Worm (Caenorhabditis elegans) whole organism, L1 larva: ENCODE data around the gene rps-25.

Source experiments
- F16B12.6 ChIP-seq: fragments of 150-350 bp; optimal IDR thresholded peaks from 2 replicates; lab custom pipeline; 2014; ENCODE audit warnings: missing biosample characterization, missing genetic modification characterization
- alr-1 ChIP-seq: fragments of 200-800 bp; sonication (Bioruptor generic); optimal IDR thresholded peaks from 2 replicates; lab custom pipeline; 2018; ENCODE audit warnings: borderline replicate concordance, mild to moderate bottlenecking, missing genetic modification characterization, missing compliant biosample characterization
- aly-2 ChIP-seq: fragments of 150-350 bp; optimal IDR thresholded peaks from 2 replicates; lab custom pipeline; 2014; ENCODE audit warnings: missing biosample characterization, missing genetic modification characterization
- ama-1 ChIP-seq: fragments of 150-350 bp; optimal IDR thresholded peaks from 2 replicates; lab custom pipeline; 2014
- ceh-82 ChIP-seq, 3 experiments: fragments of 150-350 bp in 1 of 3; sonication (generic microtip) in 2 of 3; optimal IDR thresholded peaks; 2 replicates each; lab custom pipeline; 2014 to 2017; ENCODE audit warnings: missing biosample characterization in 3 of 3, missing genetic modification characterization in 3 of 3
- dsc-1 ChIP-seq: sonication (generic microtip); optimal IDR thresholded peaks from 2 replicates; lab custom pipeline; 2016; ENCODE audit warnings: mild to moderate bottlenecking, missing genetic modification characterization, missing compliant biosample characterization
- efl-1 ChIP-seq, 4 experiments: fragments of 150-350 bp; optimal IDR thresholded peaks in 3 of 4; peaks in 1 of 4; 1 replicate in 1 of 4; 2 replicates in 3 of 4; lab custom pipeline; 2014; ENCODE audit warnings: missing biosample characterization in 2 of 4, missing genetic modification characterization in 2 of 4, missing genetic modification reagents in 2 of 4
- elt-2 ChIP-seq: sonication (generic microtip); optimal IDR thresholded peaks from 2 replicates; lab custom pipeline; 2016; ENCODE audit warnings: missing genetic modification characterization, mild to moderate bottlenecking, inconsistent platforms, missing compliant biosample characterization, missing genetic modification reagents
- elt-3 ChIP-seq, 6 experiments: fragments of 150-350 bp in 1 of 6; sonication (generic microtip); optimal IDR thresholded peaks; 2 replicates each; lab custom pipeline; 2017 to 2018; ENCODE audit warnings: missing biosample characterization in 6 of 6, missing genetic modification characterization in 6 of 6, inconsistent platforms in 1 of 6
- fkh-8 ChIP-seq: sonication (generic microtip); optimal IDR thresholded peaks from 2 replicates; lab custom pipeline; 2016; ENCODE audit warnings: mild to moderate bottlenecking, missing genetic modification characterization, missing compliant biosample characterization
- fos-1 ChIP-seq: fragments of 150-350 bp; optimal IDR thresholded peaks from 2 replicates; lab custom pipeline; 2014; ENCODE audit warnings: missing biosample characterization, missing genetic modification characterization
- hlh-17 ChIP-seq: fragments of 200-800 bp; sonication (Bioruptor generic); optimal IDR thresholded peaks from 2 replicates; lab custom pipeline; 2018; ENCODE audit warnings: missing genetic modification characterization, mild to moderate bottlenecking, missing compliant biosample characterization, moderate library complexity, borderline replicate concordance
- jun-1 ChIP-seq: fragments of 150-350 bp; optimal IDR thresholded peaks from 2 replicates; lab custom pipeline; 2014; ENCODE audit warnings: missing biosample characterization, missing genetic modification reagents, missing genetic modification characterization
- lin-14 ChIP-seq: fragments of 200-800 bp; sonication (Bioruptor generic); optimal IDR thresholded peaks from 2 replicates; lab custom pipeline; 2018; ENCODE audit warnings: mild to moderate bottlenecking, missing genetic modification characterization, moderate library complexity, missing compliant biosample characterization
- lin-15B ChIP-seq: fragments of 150-350 bp; sonication (generic microtip); optimal IDR thresholded peaks from 3 replicates; lab custom pipeline; 2014; ENCODE audit warnings: missing biosample characterization, missing genetic modification characterization
- lin-35 ChIP-seq, 2 experiments: fragments of 150-350 bp; optimal IDR thresholded peaks; 2 replicates each; lab custom pipeline; 2014; ENCODE audit warnings: missing biosample characterization in 2 of 2, missing genetic modification characterization in 2 of 2, missing genetic modification reagents in 2 of 2
- lsy-2 ChIP-seq, 2 experiments: fragments of 150-350 bp; optimal IDR thresholded peaks; 2 replicates each; lab custom pipeline; 2014; ENCODE audit warnings: missing biosample characterization in 2 of 2, missing genetic modification characterization in 2 of 2
- nhr-47 ChIP-seq: sonication (generic microtip); optimal IDR thresholded peaks from 2 replicates; lab custom pipeline; 2016; ENCODE audit warnings: mild to moderate bottlenecking, missing genetic modification characterization, moderate library complexity, missing compliant biosample characterization
- nhr-71 ChIP-seq: sonication (generic microtip); optimal IDR thresholded peaks from 2 replicates; lab custom pipeline; 2016; ENCODE audit warnings: mild to moderate bottlenecking, missing genetic modification characterization, moderate library complexity, missing compliant biosample characterization
- nhr-77 ChIP-seq: fragments of 150-350 bp; optimal IDR thresholded peaks from 2 replicates; lab custom pipeline; 2014; ENCODE audit warnings: missing biosample characterization, missing genetic modification characterization
- nhr-84 ChIP-seq: sonication (generic microtip); optimal IDR thresholded peaks from 2 replicates; lab custom pipeline; 2017; ENCODE audit warnings: missing biosample characterization, missing genetic modification characterization
- nhr-90 ChIP-seq: sonication (generic microtip); optimal IDR thresholded peaks from 2 replicates; lab custom pipeline; 2016; ENCODE audit warnings: mild to moderate bottlenecking, missing genetic modification characterization, missing compliant biosample characterization; ENCODE audit not compliant: poor library complexity
- pag-3 ChIP-seq: sonication (generic microtip); optimal IDR thresholded peaks from 2 replicates; lab custom pipeline; 2017; ENCODE audit warnings: missing genetic modification characterization, mild to moderate bottlenecking, missing compliant biosample characterization, antibody characterized with exemption, borderline replicate concordance; ENCODE audit not compliant: insufficient read depth
- snpc-4 ChIP-seq: fragments of 150-350 bp; optimal IDR thresholded peaks from 2 replicates; lab custom pipeline; 2014; ENCODE audit warnings: missing biosample characterization, missing genetic modification characterization
- snu-23 ChIP-seq: sonication (generic microtip); optimal IDR thresholded peaks from 2 replicates; lab custom pipeline; 2016; ENCODE audit warnings: missing genetic modification characterization, missing compliant biosample characterization
- swsn-7 ChIP-seq: sonication (generic microtip); optimal IDR thresholded peaks from 2 replicates; lab custom pipeline; 2016; ENCODE audit warnings: missing genetic modification characterization, missing compliant biosample characterization
- tbx-2 ChIP-seq: sonication (generic microtip); optimal IDR thresholded peaks from 2 replicates; lab custom pipeline; 2016; ENCODE audit warnings: missing genetic modification characterization, missing compliant biosample characterization
- unc-130 ChIP-seq: fragments of 150-350 bp; optimal IDR thresholded peaks from 2 replicates; lab custom pipeline; 2017; ENCODE audit warnings: missing biosample characterization, missing genetic modification characterization, inconsistent platforms
- unc-30 ChIP-seq: sonication (generic microtip); optimal IDR thresholded peaks from 2 replicates; lab custom pipeline; 2017; ENCODE audit warnings: missing biosample characterization, missing genetic modification characterization
- unc-86 ChIP-seq: sonication (generic microtip); optimal IDR thresholded peaks from 2 replicates; lab custom pipeline; 2016; ENCODE audit warnings: missing genetic modification characterization, missing compliant biosample characterization
- unc-98 ChIP-seq: fragments of 200-800 bp; sonication (Bioruptor generic); IDR thresholded peaks from 2 replicates; pipeline ENCODE4 v1.3.6; 2022; ENCODE audit warnings: missing genetic modification characterization, missing compliant biosample characterization
- vab-15 ChIP-seq: sonication (generic microtip); optimal IDR thresholded peaks from 2 replicates; lab custom pipeline; 2017; ENCODE audit warnings: missing genotype, mild to moderate bottlenecking, missing genetic modification characterization, missing compliant biosample characterization
- zip-4 ChIP-seq: fragments of 200-800 bp; sonication (Bioruptor generic); optimal IDR thresholded peaks from 2 replicates; lab custom pipeline; 2018; ENCODE audit warnings: mild to moderate bottlenecking, missing genetic modification characterization, moderate library complexity, missing compliant biosample characterization
- ztf-11 ChIP-seq, 2 experiments: sonication (generic microtip); optimal IDR thresholded peaks; 2 replicates each; lab custom pipeline; 2016 to 2017; ENCODE audit warnings: missing genetic modification characterization in 2 of 2, missing biosample characterization in 1 of 2, missing compliant biosample characterization in 1 of 2

The rps-25 gene

DNA sequence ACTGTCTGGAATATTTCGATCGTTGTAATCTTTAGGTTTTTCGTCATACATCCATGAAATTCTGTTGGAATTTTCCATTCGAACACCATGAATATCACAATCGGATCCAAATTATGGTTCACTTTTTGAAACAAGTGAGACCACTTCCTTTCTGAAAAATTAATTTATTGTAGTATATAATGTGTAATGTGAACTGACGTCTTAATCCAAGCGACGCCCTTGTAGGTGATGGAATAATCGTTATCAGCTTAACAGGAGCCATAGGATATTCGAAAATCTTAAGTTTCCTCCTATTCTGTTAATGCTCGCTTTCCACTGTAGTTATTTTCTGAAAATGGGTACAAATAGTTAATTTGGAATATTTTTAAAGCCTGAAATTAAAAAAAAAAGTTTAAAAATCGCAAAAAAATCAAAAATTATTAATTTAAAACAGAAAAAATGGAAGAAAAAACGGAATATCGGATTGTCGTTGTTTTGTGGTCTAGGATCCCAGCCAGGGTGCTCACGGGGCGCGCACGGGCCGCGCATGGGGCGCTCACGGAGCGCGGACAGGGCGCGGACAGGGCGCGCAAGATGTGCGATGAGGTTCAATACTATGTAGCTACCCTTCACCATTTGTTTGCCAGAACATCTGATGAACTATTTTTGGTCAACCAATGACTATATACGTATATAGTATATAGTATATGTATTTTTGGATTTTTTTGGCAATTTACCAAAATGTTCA is 15.0 kb upstream of the rps-25 start, which contains the start of gene K02B2.6:
K02B2.6 (minus strand) TSS at position 51 of the 727 bp plus-strand sequence.
- TF ChIP-seq nhr-84 (tag; lab: Kevin White, UChicago) (no peak), nhr-71 (no peak), aly-2 (tag; lab: Kevin White, UChicago) (no peak)
- TF ChIP-seq, all 84 proteins: peak for 0

DNA sequence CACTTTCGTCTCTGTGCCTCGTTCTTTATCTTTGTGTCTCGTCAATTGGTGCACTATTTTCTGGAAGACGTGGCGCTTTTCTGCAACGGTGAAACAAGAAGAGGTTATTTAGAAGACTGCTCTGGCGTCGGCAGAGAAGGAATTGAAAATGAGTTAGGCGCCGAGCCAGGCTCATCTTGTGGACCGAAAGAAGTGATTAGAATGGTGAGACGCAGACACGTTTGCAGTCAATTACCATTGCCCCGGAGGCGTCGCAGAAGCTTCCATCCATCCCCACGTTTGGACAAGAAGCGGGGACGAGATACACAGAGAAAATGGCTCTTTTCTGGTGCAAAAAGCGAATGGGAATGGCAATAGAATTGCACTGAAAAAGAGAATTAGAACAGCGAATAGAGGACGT is 12.5 kb upstream of the rps-25 start:
- TF ChIP-seq swsn-7 (tag; lab: Kevin White, UChicago) (peak; percentile 8), pag-3 (no peak), unc-86 (tag; lab: Kevin White, UChicago) (peak; percentile 46), vab-15 (tag; lab: Kevin White, UChicago) (no peak), snu-23 (GFP tag; lab: Kevin White, UChicago) (peak; percentile 5), nhr-47 (tag; lab: Kevin White, UChicago) (peak; percentile 19), nhr-71 (peak; percentile 28), lin-14 (GFP tag; lab: Kevin White, UChicago) (peak; percentile 85), fkh-8 (tag; lab: Kevin White, UChicago) (peak; percentile 35), efl-1 (optimal IDR thresholded peaks at IDR 0.05; lab: Kevin White, UChicago) (peak in 1 of 2 experiments; percentile 2), efl-1 (GFP tag; optimal IDR thresholded peaks at IDR 0.05 in 1 of 2; lab: Kevin White, UChicago) (no peak), lsy-2 (tag; optimal IDR thresholded peaks at IDR 0.05; lab: Kevin White, UChicago) (peak in 1 of 2 experiments; percentile 6), nhr-77 (tag; lab: Kevin White, UChicago) (no peak), fos-1 (tag; lab: Kevin White, UChicago) (no peak), hlh-17 (GFP tag; lab: Kevin White, UChicago) (no peak), zip-4 (GFP tag; lab: Kevin White, UChicago) (no peak), tbx-2 (tag; lab: Kevin White, UChicago) (peak; percentile 7), nhr-90 (tag; lab: Kevin White, UChicago) (no peak), ceh-82 (tag; optimal IDR thresholded peaks at IDR 0.05; lab: Kevin White, UChicago) (peak in 1 of 3 experiments; percentile 48), lin-35 (GFP tag; optimal IDR thresholded peaks at IDR 0.05; lab: Kevin White, UChicago) (peak in 1 of 2 experiments; percentile 14), dsc-1 (tag; lab: Kevin White, UChicago) (no peak), unc-98 (GFP tag; lab: Robert Waterston, UW) (no peak)
- TF ChIP-seq, all 84 proteins: peak for 12

DNA sequence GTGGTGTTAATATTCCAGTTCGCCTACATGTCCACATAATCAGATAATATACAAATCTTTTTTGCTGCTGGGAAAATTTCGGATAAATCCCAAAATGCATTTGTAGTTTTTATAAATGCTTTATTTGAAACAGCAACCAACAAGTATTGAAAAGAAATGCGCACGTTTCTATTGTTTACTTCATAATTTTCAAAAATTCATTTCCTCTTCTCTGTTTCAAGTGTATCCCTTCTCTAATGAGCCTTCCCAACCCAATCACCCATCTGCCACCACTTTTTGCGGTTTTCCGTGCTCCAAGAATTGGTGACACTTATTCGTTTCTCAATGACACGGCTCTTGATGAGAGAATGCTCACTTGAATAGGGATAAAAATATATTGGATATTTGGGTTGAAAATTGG is 7.3 kb upstream of the rps-25 start:
- no peak for TF ChIP-seq ama-1 (lab: Kevin White, UChicago)
- TF ChIP-seq F16B12.6 (tag; lab: Kevin White, UChicago) = no peak
- TF ChIP-seq jun-1 (tag; lab: Kevin White, UChicago) = no peak
- no peak for TF ChIP-seq lin-14 (GFP tag; lab: Kevin White, UChicago)
- TF ChIP-seq snpc-4 = no peak
- TF ChIP-seq unc-130 = no peak
- TF ChIP-seq elt-3 (tag; optimal IDR thresholded peaks at IDR 0.05; lab: Kevin White, UChicago) = no peak
- no peak for TF ChIP-seq lin-35 (GFP tag; optimal IDR thresholded peaks at IDR 0.05; lab: Kevin White, UChicago)
- no peak for TF ChIP-seq alr-1 (tag; lab: Kevin White, UChicago)
- no peak for TF ChIP-seq lin-15B
- TF ChIP-seq unc-30 (tag; lab: Kevin White, UChicago) = no peak
- TF ChIP-seq elt-2 (tag; lab: Kevin White, UChicago) = no peak
- no peak for TF ChIP-seq ztf-11 (tag; optimal IDR thresholded peaks at IDR 0.05; lab: Kevin White, UChicago)
- no peak for TF ChIP-seq nhr-90 (tag; lab: Kevin White, UChicago)
- no peak for TF ChIP-seq unc-86 (tag; lab: Kevin White, UChicago)
